Worm (Caenorhabditis elegans) whole organism, L4/young adult: Measurements from ENCODE around the gene melo-1.

Source experiments
- W03F9.2 ChIP-seq: fragments of 150-350 bp; optimal IDR thresholded peaks from 2 replicates; lab custom pipeline; 2014; ENCODE audit warnings: missing biosample characterization, missing genetic modification characterization
- dao-5 ChIP-seq: sonication (generic microtip); optimal IDR thresholded peaks from 2 replicates; lab custom pipeline; 2016; ENCODE audit warnings: missing genotype, missing genetic modification characterization, moderate library complexity, missing compliant biosample characterization
- him-1 ChIP-seq: sonication (generic microtip); optimal IDR thresholded peaks from 2 replicates; lab custom pipeline; 2016; ENCODE audit warnings: missing genotype, missing genetic modification reagents, missing genetic modification characterization, missing compliant biosample characterization

DNA sequence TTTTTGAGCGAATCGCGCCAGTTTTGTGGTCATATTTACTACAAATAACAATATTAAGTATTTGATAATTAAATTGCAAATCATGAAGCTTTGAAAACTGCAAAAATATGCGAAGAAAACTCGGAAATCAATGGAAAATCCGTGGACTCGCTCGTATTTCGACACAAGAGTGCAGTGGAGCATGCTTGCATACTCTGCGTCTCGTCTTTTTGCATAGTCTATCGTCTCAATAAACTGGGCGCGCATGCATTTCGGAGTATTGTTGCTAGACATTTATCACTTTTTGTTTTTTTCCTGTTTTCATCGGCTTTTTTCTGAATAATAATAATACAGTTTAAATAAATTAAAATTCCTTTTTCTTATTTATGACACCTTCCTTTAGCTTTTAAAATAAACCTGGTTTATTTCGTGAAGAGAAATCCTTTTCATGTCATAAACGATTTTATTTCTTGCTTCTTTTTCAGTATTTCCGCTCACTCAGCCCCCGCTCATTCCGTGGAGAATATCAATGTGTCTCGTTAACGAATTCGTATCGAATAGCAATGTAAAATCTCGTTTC lies 19.1 kb upstream of the melo-1 start, which contains the start of the genes mrps-7 and Y57G11C.3:
- no peak for TF ChIP-seq dao-5 (tag; lab: Kevin White, UChicago)
- TF ChIP-seq W03F9.2 (tag; lab: Kevin White, UChicago): peak; percentile 89
- TF ChIP-seq him-1 (tag; lab: Kevin White, UChicago): peak; percentile 41
